Worm (Caenorhabditis elegans) whole organism, L4/young adult: ENCODE data around the gene lin-32.

Experiments used
- dao-5 ChIP-seq: sonication (generic microtip); optimal IDR thresholded peaks from 2 replicates; lab custom pipeline; 2016; ENCODE audit warnings: missing genotype, missing genetic modification characterization, moderate library complexity, missing compliant biosample characterization
- him-1 ChIP-seq: sonication (generic microtip); optimal IDR thresholded peaks from 2 replicates; lab custom pipeline; 2016; ENCODE audit warnings: missing genotype, missing genetic modification reagents, missing genetic modification characterization, missing compliant biosample characterization

DNA sequence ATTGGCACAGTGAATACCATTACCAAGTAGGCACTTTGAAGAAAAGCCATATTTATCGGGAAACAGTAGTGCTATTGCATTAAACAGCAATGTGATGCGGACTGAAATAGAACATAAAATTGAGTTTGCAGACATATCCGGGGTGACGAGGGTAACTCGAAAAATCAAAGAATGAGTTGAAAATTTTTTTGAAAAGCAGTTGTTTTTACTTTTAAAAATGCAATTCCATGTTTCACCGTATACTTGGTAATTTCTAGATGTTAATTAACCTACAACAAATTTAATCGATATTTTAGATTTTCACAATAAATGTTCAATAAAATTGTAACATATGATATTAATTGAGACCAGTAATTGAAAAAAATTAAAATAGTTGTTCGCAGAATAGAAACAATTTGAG is 44.3 kb upstream of the lin-32 start, which contains the start of gene AH9.4:
- TF ChIP-seq him-1 (tag; lab: Kevin White, UChicago) = no peak
- no peak for TF ChIP-seq dao-5
